Fruit fly (Drosophila melanogaster) whole organism, embryonic: ENCODE results near the gene Tim17b1.
A peak's percentile ranks its signal among the peaks of the same experiment; 100 is the strongest.

Experiments
- C15 ChIP-seq: fragments of 200-800 bp; sonication (Bioruptor generic); IDR thresholded peaks from 3 replicates; pipeline ENCODE4 v1.3.6; 2022; ENCODE audit warnings: missing biosample characterization, missing genetic modification characterization
- CG10543 ChIP-seq: fragments of 200-800 bp; sonication (Bioruptor generic); optimal IDR thresholded peaks from 3 replicates; lab custom pipeline; 2017; ENCODE audit warnings: missing biosample characterization, mild to moderate bottlenecking, missing genetic modification characterization, moderate library complexity
- CG11504 ChIP-seq: fragments of 200-800 bp; sonication (Bioruptor generic); optimal IDR thresholded peaks from 3 replicates; lab custom pipeline; 2019; ENCODE audit warnings: missing biosample characterization, mild to moderate bottlenecking, missing genetic modification characterization, moderate library complexity
- CG12236 ChIP-seq: fragments of 200-800 bp; sonication (Bioruptor generic); optimal IDR thresholded peaks from 2 replicates; lab custom pipeline; 2016; ENCODE audit warnings: missing biosample characterization, missing genetic modification characterization
- CG13296 ChIP-seq: fragments of 200-800 bp; sonication (Bioruptor generic); optimal IDR thresholded peaks from 3 replicates; lab custom pipeline; 2018; ENCODE audit warnings: missing biosample characterization, mild to moderate bottlenecking, missing genetic modification characterization
- CG16863 ChIP-seq: fragments of 200-800 bp; sonication (Bioruptor generic); optimal IDR thresholded peaks from 3 replicates; lab custom pipeline; 2016; ENCODE audit warnings: missing biosample characterization, missing genetic modification characterization
- CG17361 ChIP-seq: fragments of 200-800 bp; sonication (Bioruptor generic); IDR thresholded peaks from 3 replicates; pipeline ENCODE4 v1.3.6; 2022; ENCODE audit warnings: missing biosample characterization, missing genetic modification characterization
- CG17802 ChIP-seq: fragments of 200-800 bp; sonication (Bioruptor generic); optimal IDR thresholded peaks from 2 replicates; lab custom pipeline; 2018; ENCODE audit warnings: missing biosample characterization, mild to moderate bottlenecking, missing genetic modification characterization, moderate library complexity
- CG17829 ChIP-seq: fragments of 200-800 bp; optimal IDR thresholded peaks from 2 replicates; lab custom pipeline; 2019; ENCODE audit warnings: missing biosample characterization, mild to moderate bottlenecking, missing genetic modification characterization, moderate library complexity
- CG2199 ChIP-seq: fragments of 200-800 bp; sonication (Bioruptor generic); IDR thresholded peaks from 3 replicates; pipeline ENCODE4 v1.3.6; 2022; ENCODE audit warnings: missing biosample characterization, missing genetic modification characterization
- CG33213 ChIP-seq: fragments of 200-800 bp; sonication (Bioruptor generic); optimal IDR thresholded peaks from 3 replicates; lab custom pipeline; 2016; ENCODE audit warnings: missing biosample characterization, missing genetic modification characterization
- CG34422 ChIP-seq: fragments of 200-800 bp; sonication (Bioruptor generic); IDR thresholded peaks from 3 replicates; pipeline ENCODE4 v1.3.6; 2022; ENCODE audit warnings: missing biosample characterization, missing genetic modification characterization
- CG4282 ChIP-seq: fragments of 200-800 bp; sonication (Bioruptor generic); optimal IDR thresholded peaks from 2 replicates; lab custom pipeline; 2016; ENCODE audit warnings: missing biosample characterization, missing genetic modification characterization
- CG6254 ChIP-seq: fragments of 200-800 bp; sonication (Bioruptor generic); optimal IDR thresholded peaks from 3 replicates; lab custom pipeline; 2017; ENCODE audit warnings: mild to moderate bottlenecking, missing biosample characterization, missing genetic modification reagents, missing genetic modification characterization
- CG6791 ChIP-seq: fragments of 200-800 bp; sonication (Bioruptor generic); IDR thresholded peaks from 3 replicates; pipeline ENCODE4 v1.3.6; 2022; ENCODE audit warnings: missing biosample characterization, missing genetic modification characterization; ENCODE audit not compliant: partially characterized antibody
- CG7556 ChIP-seq: fragments of 200-800 bp; sonication (Bioruptor generic); optimal IDR thresholded peaks from 2 replicates; lab custom pipeline; 2017; ENCODE audit warnings: missing biosample characterization, mild to moderate bottlenecking, missing genetic modification characterization
- Drgx ChIP-seq: fragments of 200-800 bp; sonication (Bioruptor generic); IDR thresholded peaks from 2 replicates; pipeline ENCODE4 v1.3.6; 2022; ENCODE audit warnings: missing biosample characterization, missing genetic modification characterization
- Gug ChIP-seq: fragments of 200-800 bp; sonication (Bioruptor generic); IDR thresholded peaks from 4 replicates; pipeline ENCODE4 v1.3.6; 2022; ENCODE audit warnings: missing biosample characterization, missing genetic modification characterization
- H2.0 ChIP-seq: fragments of 200-800 bp; sonication (Bioruptor generic); IDR thresholded peaks from 2 replicates; pipeline ENCODE4 v1.3.6; 2022; ENCODE audit warnings: missing biosample characterization, missing genetic modification characterization
- HHEX ChIP-seq: fragments of 200-800 bp; sonication (Bioruptor generic); optimal IDR thresholded peaks from 3 replicates; lab custom pipeline; 2017; ENCODE audit warnings: missing biosample characterization, mild to moderate bottlenecking, missing genetic modification characterization, missing genetic modification reagents
- HLH3B ChIP-seq: fragments of 200-800 bp; sonication (Bioruptor generic); IDR thresholded peaks from 2 replicates; pipeline ENCODE4 v1.3.6; 2022; ENCODE audit warnings: missing biosample characterization, missing genetic modification characterization
- MBD-R2 ChIP-seq: fragments of 200-800 bp; sonication (Bioruptor generic); IDR thresholded peaks from 2 replicates; pipeline ENCODE4 v1.3.6; 2022; ENCODE audit warnings: missing biosample characterization, missing genetic modification characterization
- Meics ChIP-seq: fragments of 200-800 bp; sonication (Bioruptor generic); optimal IDR thresholded peaks from 2 replicates; lab custom pipeline; 2017; ENCODE audit warnings: missing biosample characterization, mild to moderate bottlenecking, missing genetic modification characterization
- Nf-YC ChIP-seq: fragments of 200-800 bp; optimal IDR thresholded peaks from 3 replicates; lab custom pipeline; 2019; ENCODE audit warnings: missing biosample characterization, mild to moderate bottlenecking, missing genetic modification characterization, moderate library complexity
- Optix ChIP-seq: fragments of 200-800 bp; sonication (Bioruptor generic); IDR thresholded peaks from 3 replicates; pipeline ENCODE4 v1.3.6; 2022; ENCODE audit warnings: missing biosample characterization, missing genetic modification characterization
- Pdp1 ChIP-seq, 2 experiments: fragments of 200-800 bp; sonication (Bioruptor generic); optimal IDR thresholded peaks; 3 replicates each; lab custom pipeline; 2016; ENCODE audit warnings: missing biosample characterization in 2 of 2, missing genetic modification characterization in 2 of 2, mild to moderate bottlenecking in 1 of 2, moderate library complexity in 1 of 2
- Ravus ChIP-seq: fragments of 200-800 bp; sonication (Bioruptor generic); IDR thresholded peaks from 2 replicates; pipeline ENCODE4 v1.3.6; 2022; ENCODE audit warnings: missing biosample characterization, missing genetic modification characterization
- Rfx ChIP-seq: fragments of 200-800 bp; sonication (Bioruptor generic); IDR thresholded peaks from 2 replicates; pipeline ENCODE4 v1.3.6; 2022; ENCODE audit warnings: missing biosample characterization, missing genetic modification characterization
- Scr ChIP-seq: fragments of 200-800 bp; sonication (Bioruptor generic); IDR thresholded peaks from 2 replicates; pipeline ENCODE4 v1.3.6; 2022; ENCODE audit warnings: missing biosample characterization, missing genetic modification characterization; ENCODE audit not compliant: partially characterized antibody
- Side ChIP-seq: fragments of 200-800 bp; sonication (Bioruptor generic); optimal IDR thresholded peaks from 2 replicates; lab custom pipeline; 2016; ENCODE audit warnings: missing biosample characterization, missing genetic modification characterization
- Sin3A ChIP-seq: fragments of >200 bp; optimal IDR thresholded peaks from 2 replicates; lab custom pipeline; 2018
- Trl ChIP-seq, 3 experiments: fragments of >200 bp in 2 of 3; fragments of 200-800 bp in 1 of 3; sonication (Bioruptor generic) in 1 of 3; optimal IDR thresholded peaks; 2 replicates in 1 of 3; 3 replicates in 2 of 3; lab custom pipeline; 2016 to 2017; ENCODE audit warnings: missing biosample characterization in 1 of 3, missing genetic modification characterization in 1 of 3
- chif ChIP-seq, 2 experiments: fragments of 200-800 bp; sonication (Bioruptor generic); optimal IDR thresholded peaks; 3 replicates each; lab custom pipeline; 2016; ENCODE audit warnings: missing biosample characterization in 2 of 2, missing genetic modification characterization in 2 of 2
- chinmo ChIP-seq: fragments of 200-800 bp; sonication (Bioruptor generic); IDR thresholded peaks from 4 replicates; pipeline ENCODE4 v1.3.6; 2022; ENCODE audit warnings: missing biosample characterization, missing genetic modification characterization; ENCODE audit not compliant: partially characterized antibody
- ci ChIP-seq: fragments of 200-800 bp; sonication (Bioruptor generic); IDR thresholded peaks from 3 replicates; pipeline ENCODE4 v1.3.6; 2022; ENCODE audit warnings: missing biosample characterization, missing genetic modification characterization
- dati ChIP-seq: fragments of 200-800 bp; sonication (Bioruptor generic); IDR thresholded peaks from 2 replicates; pipeline ENCODE4 v1.3.6; 2022; ENCODE audit warnings: missing biosample characterization, missing genetic modification characterization
- dysf ChIP-seq: fragments of 200-800 bp; sonication (Bioruptor generic); IDR thresholded peaks from 3 replicates; pipeline ENCODE4 v1.3.6; 2022; ENCODE audit warnings: missing biosample characterization, missing genetic modification characterization
- ewg ChIP-seq: fragments of 200-800 bp; sonication (Bioruptor generic); optimal IDR thresholded peaks from 3 replicates; lab custom pipeline; 2017; ENCODE audit warnings: mild to moderate bottlenecking, missing biosample characterization, missing genetic modification reagents, missing genetic modification characterization
- her ChIP-seq: fragments of 200-800 bp; sonication (Bioruptor generic); optimal IDR thresholded peaks from 2 replicates; lab custom pipeline; 2016; ENCODE audit warnings: missing biosample characterization, missing genetic modification characterization
- hkb ChIP-seq, 2 experiments: fragments of 200-800 bp in 1 of 2; fragments of >200 bp in 1 of 2; sonication (Bioruptor generic) in 1 of 2; IDR thresholded peaks in 1 of 2; optimal IDR thresholded peaks in 1 of 2; 2 replicates each; pipeline versions ENCODE4 v1.3.6 to Lab custom; 2017 to 2022; ENCODE audit warnings: missing biosample characterization in 1 of 2, missing genetic modification characterization in 1 of 2
- lbe ChIP-seq: fragments of 200-800 bp; sonication (Bioruptor generic); optimal IDR thresholded peaks from 2 replicates; lab custom pipeline; 2016; ENCODE audit warnings: missing biosample characterization, mild to moderate bottlenecking, missing genetic modification characterization
- mam ChIP-seq: fragments of 200-800 bp; sonication (Bioruptor generic); optimal IDR thresholded peaks from 3 replicates; lab custom pipeline; 2016; ENCODE audit warnings: missing biosample characterization, missing genetic modification characterization
- nom ChIP-seq: fragments of 200-800 bp; sonication (Bioruptor generic); optimal IDR thresholded peaks from 2 replicates; lab custom pipeline; 2017; ENCODE audit warnings: missing biosample characterization, missing genetic modification characterization, mild to moderate bottlenecking, moderate library complexity, missing genetic modification reagents
- pnt ChIP-seq: fragments of 200-800 bp; sonication (Bioruptor generic); optimal IDR thresholded peaks from 3 replicates; lab custom pipeline; 2016; ENCODE audit warnings: missing biosample characterization, missing genetic modification characterization
- seq ChIP-seq: fragments of 200-800 bp; sonication (Bioruptor generic); IDR thresholded peaks from 2 replicates; pipeline ENCODE4 v1.3.6; 2022; ENCODE audit warnings: missing biosample characterization, missing genetic modification characterization
- stc ChIP-seq: fragments of 200-800 bp; sonication (Bioruptor generic); IDR thresholded peaks from 2 replicates; pipeline ENCODE4 v1.3.6; 2022; ENCODE audit warnings: missing biosample characterization, missing genetic modification characterization
- tin ChIP-seq: fragments of 200-800 bp; sonication (Bioruptor generic); optimal IDR thresholded peaks from 3 replicates; lab custom pipeline; 2016; ENCODE audit warnings: missing biosample characterization, missing genetic modification characterization
- vfl ChIP-seq: fragments of 200-800 bp; sonication (Bioruptor generic); optimal IDR thresholded peaks from 2 replicates; lab custom pipeline; 2016; ENCODE audit warnings: missing biosample characterization, missing genetic modification characterization
- zen ChIP-seq: fragments of 200-800 bp; sonication (Bioruptor generic); optimal IDR thresholded peaks from 3 replicates; lab custom pipeline; 2018; ENCODE audit warnings: missing biosample characterization, mild to moderate bottlenecking, missing genetic modification characterization, moderate library complexity

Gene Tim17b1

dm6 chr3R:5270806-5271205 is 29.1 kb upstream of the Tim17b1 start (continued):
- TF ChIP-seq CG13296 (peak; percentile 6), seq (0 out of 2 replicates have a peak, but pooled peaks have one; percentile 13), Drgx (GFP tag; lab: Robert Waterston, UW) (peak; percentile 40; the same call in 1 of the 2 replicates), dysf (GFP tag; lab: Robert Waterston, UW) (0 out of 3 replicates have a peak, but pooled peaks have one; percentile 49), Pdp1 (GFP tag; optimal IDR thresholded peaks at IDR 0.05; lab: Kevin White, UChicago) (peak in 1 of 2 experiments; percentile 29), hkb (optimal IDR thresholded peaks at IDR 0.05; lab: Kevin White, UChicago) (no peak), hkb (GFP tag; IDR thresholded peaks at IDR 0.05; lab: Robert Waterston, UW) (0 out of 2 replicates have a peak, but pooled peaks have one; percentile 38), mam (GFP tag; lab: Kevin White, UChicago) (peak; percentile 13), dati (GFP tag; lab: Robert Waterston, UW) (no peak), CG11504 (tag; lab: Kevin White, UChicago) (no peak), chif (GFP tag; optimal IDR thresholded peaks at IDR 0.05; lab: Kevin White, UChicago) (peak in 1 of 2 experiments; percentile 24), Rfx (GFP tag; lab: Robert Waterston, UW) (peak; percentile 45; the same call in 1 of the 2 replicates), CG10543 (GFP tag; lab: Kevin White, UChicago) (no peak), stc (GFP tag; lab: Robert Waterston, UW) (0 out of 2 replicates have a peak, but pooled peaks have one; percentile 19), Trl (optimal IDR thresholded peaks at IDR 0.05; lab: Kevin White, UChicago) (no peak), Trl (GFP tag; optimal IDR thresholded peaks at IDR 0.05; lab: Kevin White, UChicago) (peak; percentile 16), MBD-R2 (GFP tag; lab: Robert Waterston, UW) (0 out of 2 replicates have a peak, but pooled peaks have one; percentile 36), CG12236 (GFP tag; lab: Kevin White, UChicago) (no peak), Meics (GFP tag; lab: Kevin White, UChicago) (peak; percentile 16), Nf-YC (tag; lab: Kevin White, UChicago) (peak; percentile 4), lbe (GFP tag; lab: Kevin White, UChicago) (no peak), H2.0 (GFP tag; lab: Robert Waterston, UW) (no peak), Gug (GFP tag; lab: Robert Waterston, UW) (peak; percentile 11; the same call in 2 of the 4 replicates), chinmo (GFP tag; lab: Robert Waterston, UW) (0 out of 4 replicates have a peak, but pooled peaks have one; percentile 65), CG2199 (GFP tag; lab: Robert Waterston, UW) (no peak), CG4282 (GFP tag; lab: Kevin White, UChicago) (no peak), ci (GFP tag; lab: Robert Waterston, UW) (no peak), nom (GFP tag; lab: Kevin White, UChicago) (peak; percentile 29), CG7556 (GFP tag; lab: Kevin White, UChicago) (peak; percentile 7), Side (GFP tag; lab: Kevin White, UChicago) (peak; percentile 17), C15 (peak; percentile 27; the same call in 1 of the 3 replicates), Sin3A (lab: Kevin White, UChicago) (no peak), CG6254 (GFP tag; lab: Kevin White, UChicago) (no peak), her (GFP tag; lab: Kevin White, UChicago) (peak; percentile 20), CG34422 (0 out of 3 replicates have a peak, but pooled peaks have one; percentile 43), CG17829 (tag; lab: Kevin White, UChicago) (peak; percentile 10), CG17361 (GFP tag; lab: Robert Waterston, UW) (peak; percentile 16; the same call in 1 of the 3 replicates), zen (tag; lab: Kevin White, UChicago) (peak; percentile 14), tin (GFP tag; lab: Kevin White, UChicago) (peak; percentile 13), pnt (GFP tag; lab: Kevin White, UChicago) (no peak), CG33213 (GFP tag; lab: Kevin White, UChicago) (peak; percentile 11), CG16863 (peak; percentile 2), vfl (GFP tag; lab: Kevin White, UChicago) (no peak), Scr (GFP tag; lab: Robert Waterston, UW) (no peak), CG17802 (tag; lab: Kevin White, UChicago) (no peak), HHEX (GFP tag; lab: Kevin White, UChicago) (peak; percentile 25), Optix (GFP tag; lab: Robert Waterston, UW) (no peak), HLH3B (GFP tag; lab: Robert Waterston, UW) (0 out of 2 replicates have a peak, but pooled peaks have one; percentile 5), ewg (GFP tag; lab: Kevin White, UChicago) (peak; percentile 89), CG6791 (GFP tag; lab: Robert Waterston, UW) (0 out of 3 replicates have a peak, but pooled peaks have one; percentile 20), Ravus (no peak)
